Worm (Caenorhabditis elegans) whole organism, early embryonic: ENCODE results near the gene pacl-1.

Experiments
- B0310.2 ChIP-seq: sonication (generic microtip); optimal IDR thresholded peaks from 2 replicates; lab custom pipeline; 2016; ENCODE audit warnings: mild to moderate bottlenecking, missing genetic modification characterization, missing compliant biosample characterization
- aly-1 ChIP-seq: sonication (generic microtip); optimal IDR thresholded peaks from 2 replicates; lab custom pipeline; 2016; ENCODE audit warnings: missing genetic modification characterization, missing compliant biosample characterization
- ama-1 ChIP-seq: fragments of 150-350 bp; optimal IDR thresholded peaks from 2 replicates; lab custom pipeline; 2014
- ets-7 ChIP-seq: sonication (generic microtip); optimal IDR thresholded peaks from 2 replicates; lab custom pipeline; 2016; ENCODE audit warnings: missing genotype, missing genetic modification characterization, missing compliant biosample characterization
- hmg-4 ChIP-seq: fragments of 200-800 bp; sonication (Bioruptor generic); optimal IDR thresholded peaks from 2 replicates; lab custom pipeline; 2018; ENCODE audit warnings: mild to moderate bottlenecking, missing genetic modification characterization, missing compliant biosample characterization
- sea-1 ChIP-seq: fragments of 200-800 bp; sonication (Bioruptor generic); conservative IDR thresholded peaks from 2 replicates; pipeline ENCODE4 v1.3.6; 2022; ENCODE audit warnings: missing genetic modification characterization, missing compliant biosample characterization
- tra-4 ChIP-seq: sonication (generic microtip); optimal IDR thresholded peaks from 2 replicates; lab custom pipeline; 2017; ENCODE audit warnings: missing genetic modification characterization, missing compliant biosample characterization

- TF ChIP-seq ama-1 (lab: Kevin White, UChicago), result no peak
- TF ChIP-seq hmg-4 (GFP tag; lab: Kevin White, UChicago), result no peak
- TF ChIP-seq sea-1 (GFP tag; lab: Robert Waterston, UW), result no peak
- no peak for TF ChIP-seq ets-7
- no peak for TF ChIP-seq tra-4 (tag; lab: Kevin White, UChicago)
- TF ChIP-seq aly-1 (tag; lab: Kevin White, UChicago), result no peak
- no peak for TF ChIP-seq B0310.2 (tag; lab: Kevin White, UChicago)
Measured at ce11 chrV:16300276-16300675, 25.0 kb upstream of the pacl-1 start, which contains the start of gene srbc-82.
